Worm (Caenorhabditis elegans): ENCODE results near the gene Y73B6BL.288.
A peak's percentile ranks its signal among the peaks of the same experiment; 100 is the strongest.
"Not testable (repeated sequence)": the region's sequence is repeated elsewhere in the genome, so short reads cannot be mapped to it uniquely, and the experiment has no call there.

The Y73B6BL.288 gene

ce11 chrIV:6317357-6317756, 25.0 kb downstream of the Y73B6BL.288 start, which contains the start of gene Y73B6BL.12:
TSS of gene Y73B6BL.12 (minus strand) at chrIV:6317457.
- not testable (repeated sequence) for TF ChIP-seq nhr-21, ztf-4, F13H6.1 (tag; optimal IDR thresholded peaks at IDR 0.05)

- TF ChIP-seq nhr-21 (tag; optimal IDR thresholded peaks at IDR 0.05) = no peak
- TF ChIP-seq lin-13 (GFP tag; optimal IDR thresholded peaks at IDR 0.05) = no peak
- TF ChIP-seq nhr-129 (tag; optimal IDR thresholded peaks at IDR 0.05) = no peak
- no peak for TF ChIP-seq ceh-16 (tag; optimal IDR thresholded peaks at IDR 0.05)
- TF ChIP-seq mab-5 (tag; optimal IDR thresholded peaks at IDR 0.05) = no peak
- TF ChIP-seq ztf-4 (tag; optimal IDR thresholded peaks at IDR 0.05) = no peak
Observed at ce11 chrIV:6307439-6307838, 34.9 kb downstream of the Y73B6BL.288 start, which contains the start of gene csp-2. TSS of gene csp-2 (plus strand) at chrIV:6307739.

- no peak for TF ChIP-seq gmeb-1 (tag; optimal IDR thresholded peaks at IDR 0.05)
- no peak for TF ChIP-seq ceh-82 (tag; optimal IDR thresholded peaks at IDR 0.05)
- TF ChIP-seq lin-39 (tag; optimal IDR thresholded peaks at IDR 0.05) = no peak
- no peak for TF ChIP-seq zag-1 (tag; optimal IDR thresholded peaks at IDR 0.05)
Observed at ce11 chrIV:6303642-6304041, 38.7 kb downstream of the Y73B6BL.288 start, which contains the start of gene srv-25. TSS of gene srv-25 (minus strand) at chrIV:6303742.

ce11 chrIV:6301764-6302163, 40.6 kb downstream of the Y73B6BL.288 start, which contains the start of gene srv-26:
TSS of gene srv-26 (minus strand) at chrIV:6301864.
- TF ChIP-seq elt-3 (tag; optimal IDR thresholded peaks at IDR 0.05) = no peak

ce11 chrIV:6299523-6299922, 42.8 kb downstream of the Y73B6BL.288 start:
- no peak for TF ChIP-seq snpc-4 (tag; optimal IDR thresholded peaks at IDR 0.05)
- no peak for TF ChIP-seq fos-1 (tag; optimal IDR thresholded peaks at IDR 0.05)
- TF ChIP-seq sma-3 (GFP tag; optimal IDR thresholded peaks at IDR 0.05) = no peak
- no peak for TF ChIP-seq ama-1 (optimal IDR thresholded peaks at IDR 0.05)
- no peak for TF ChIP-seq lin-39 (tag; optimal IDR thresholded peaks at IDR 0.05)
- no peak for TF ChIP-seq nhr-237 (tag; optimal IDR thresholded peaks at IDR 0.05)
- TF ChIP-seq F13H6.1 (tag; optimal IDR thresholded peaks at IDR 0.05) = no peak
- TF ChIP-seq mbf-1 (tag; optimal IDR thresholded peaks at IDR 0.05) = no peak
- TF ChIP-seq nhr-10 (tag; optimal IDR thresholded peaks at IDR 0.05) = no peak
- TF ChIP-seq elt-1 (tag; optimal IDR thresholded peaks at IDR 0.05) = no peak

DNA sequence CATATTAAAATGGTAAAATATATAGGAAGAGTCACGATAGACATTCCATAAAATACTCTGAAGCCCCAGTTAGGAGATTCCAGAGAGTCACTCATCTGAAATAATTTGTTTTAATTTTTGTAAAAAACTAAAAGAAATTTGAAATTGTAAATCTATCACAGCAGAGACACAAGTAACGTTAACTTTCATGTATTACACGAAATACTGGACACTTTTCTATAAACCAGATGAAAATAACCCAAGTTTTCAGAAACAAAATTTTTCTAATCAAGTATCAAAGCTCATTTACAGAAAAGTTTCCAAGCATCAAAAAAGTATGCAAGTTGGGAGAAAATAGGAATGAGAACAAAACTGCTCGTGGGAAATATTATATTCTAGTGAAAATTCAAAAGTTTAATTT, 44.1 kb downstream of the Y73B6BL.288 start, which contains the start of gene srv-27:
TSS of gene srv-27 (minus strand) at position 101 of the 400 bp plus-strand sequence.
- TF ChIP-seq ztf-1 (GFP tag; conservative IDR thresholded peaks at IDR 0.05) (no peak), unc-55 (GFP tag; optimal IDR thresholded peaks at IDR 0.05) (no peak), nhr-77 (tag; optimal IDR thresholded peaks at IDR 0.05) (no peak), mbf-1 (tag; optimal IDR thresholded peaks at IDR 0.05) (no peak), nhr-10 (tag; optimal IDR thresholded peaks at IDR 0.05) (no peak), nhr-23 (tag; optimal IDR thresholded peaks at IDR 0.05) (no peak), ztf-11 (tag; optimal IDR thresholded peaks at IDR 0.05) (no peak), elt-3 (tag; optimal IDR thresholded peaks at IDR 0.05) (no peak), blmp-1 (tag; optimal IDR thresholded peaks at IDR 0.05; ENCODE audit: insufficient read depth) (no peak), zag-1 (tag; optimal IDR thresholded peaks at IDR 0.05) (no peak)

DNA sequence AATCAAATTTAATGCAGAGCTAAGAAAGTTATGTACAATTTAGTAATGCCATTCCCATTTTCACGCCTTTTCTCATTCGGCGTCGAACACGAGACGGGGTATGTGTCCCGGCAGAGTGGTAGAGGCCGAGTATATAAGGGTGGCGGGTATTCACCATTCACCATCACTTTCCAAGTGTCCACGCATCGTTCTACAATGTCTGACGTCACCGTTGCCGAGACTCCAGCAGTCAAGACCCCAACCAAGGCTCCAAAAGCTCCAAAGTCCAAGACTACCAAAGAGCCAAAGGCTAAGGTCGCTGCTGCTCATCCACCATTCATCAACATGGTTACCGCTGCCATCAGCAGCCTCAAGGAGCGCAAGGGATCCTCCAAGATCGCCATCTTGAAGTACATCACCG, 48.2 kb downstream of the Y73B6BL.288 start, which contains the start of gene hil-2:
TSS of gene hil-2 (plus strand) at position 160 of the 400 bp plus-strand sequence.
- TF ChIP-seq nhr-6 (tag; optimal IDR thresholded peaks at IDR 0.05) (no peak), ceh-16 (tag; optimal IDR thresholded peaks at IDR 0.05) (no peak), peb-1 (tag; optimal IDR thresholded peaks at IDR 0.05) (no peak), elt-3 (tag; optimal IDR thresholded peaks at IDR 0.05) (no peak), unc-55 (GFP tag; optimal IDR thresholded peaks at IDR 0.05) (peak; percentile 21)
